Worm (Caenorhabditis elegans) whole organism, midembryonic: ENCODE measurements around the gene tsr-2.
"Not testable (repeated sequence)": the region's sequence is repeated elsewhere in the genome, so short reads cannot be mapped to it uniquely, and the experiment has no call there.

Experiments
- T22C8.4 ChIP-seq: fragments of 200-800 bp; sonication (Bioruptor generic); IDR thresholded peaks from 2 replicates; pipeline ENCODE4 v1.3.6; 2022; ENCODE audit warnings: missing genetic modification characterization, missing compliant biosample characterization
- cog-1 ChIP-seq: sonication (generic microtip); optimal IDR thresholded peaks from 2 replicates; lab custom pipeline; 2016; ENCODE audit warnings: missing genetic modification characterization, missing compliant biosample characterization
- ztf-23 ChIP-seq: fragments of 200-800 bp; sonication (Bioruptor generic); IDR thresholded peaks from 2 replicates; pipeline ENCODE4 v1.3.6; 2022; ENCODE audit warnings: missing genetic modification reagents, missing genetic modification characterization, missing compliant biosample characterization

- 0 out of 2 replicates have a peak, but pooled peaks have one; percentile 9 for TF ChIP-seq ztf-23 (GFP tag; lab: Robert Waterston, UW)
- not testable (repeated sequence) for TF ChIP-seq cog-1 (tag; lab: Kevin White, UChicago); T22C8.4 (GFP tag; lab: Robert Waterston, UW)
These were observed 14.3 kb downstream of the tsr-2 start for ce11 chrIV:16670743-16671142.
